Worm (Caenorhabditis elegans): ENCODE results near the gene clec-147.

ce11 chrII:14574790-14575189 lies 37.2 kb upstream of the clec-147 start:
- TF ChIP-seq pqm-1 (tag; optimal IDR thresholded peaks at IDR 0.05) (no peak), nhr-237 (tag; optimal IDR thresholded peaks at IDR 0.05) (no peak), unc-39 (tag; optimal IDR thresholded peaks at IDR 0.05) (no peak), nhr-10 (tag; optimal IDR thresholded peaks at IDR 0.05) (no peak), mdl-1 (tag; optimal IDR thresholded peaks at IDR 0.05) (no peak), nhr-28 (tag; optimal IDR thresholded peaks at IDR 0.05) (no peak), hlh-30 (tag; optimal IDR thresholded peaks at IDR 0.05; ENCODE audit: insufficient read depth) (no peak), snpc-1.2 (GFP tag; IDR thresholded peaks at IDR 0.05) (no peak), lsy-2 (tag; optimal IDR thresholded peaks at IDR 0.05) (no peak), nhr-76 (tag; optimal IDR thresholded peaks at IDR 0.05) (no peak), ZK337.2 (GFP tag; IDR thresholded peaks at IDR 0.05) (no peak), lin-13 (GFP tag; optimal IDR thresholded peaks at IDR 0.05) (no peak), ZK546.5 (tag; optimal IDR thresholded peaks at IDR 0.05) (no peak), pha-4 (GFP tag; IDR thresholded peaks at IDR 0.05) (no peak), pha-4 (tag; optimal IDR thresholded peaks at IDR 0.05) (no peak)
